Fruit fly (Drosophila melanogaster) whole organism, adult: Measurements from ENCODE around the gene CG14277.

Experiments
- CG11617 ChIP-seq: fragments of 200-800 bp; sonication (Bioruptor generic); optimal IDR thresholded peaks from 2 replicates; lab custom pipeline; 2017; ENCODE audit warnings: mild to moderate bottlenecking, missing biosample characterization, missing genetic modification reagents, missing genetic modification characterization
- CG12768 ChIP-seq: fragments of 200-800 bp; sonication (Bioruptor generic); optimal IDR thresholded peaks from 2 replicates; lab custom pipeline; 2017; ENCODE audit warnings: missing biosample characterization, missing genetic modification characterization, mild to moderate bottlenecking, moderate library complexity, missing genetic modification reagents
- CG14711 ChIP-seq: fragments of 200-800 bp; sonication (Bioruptor generic); optimal IDR thresholded peaks from 2 replicates; lab custom pipeline; 2018; ENCODE audit warnings: missing biosample characterization, mild to moderate bottlenecking, missing genetic modification characterization, moderate library complexity
- CG1620 ChIP-seq: fragments of 200-800 bp; sonication (Bioruptor generic); optimal IDR thresholded peaks from 2 replicates; lab custom pipeline; 2016; ENCODE audit warnings: missing biosample characterization, missing genetic modification characterization
- CG33017 ChIP-seq: fragments of 200-800 bp; sonication (Bioruptor generic); optimal IDR thresholded peaks from 2 replicates; lab custom pipeline; 2018; ENCODE audit warnings: missing biosample characterization, mild to moderate bottlenecking, missing genetic modification characterization, moderate library complexity
- CG5204 ChIP-seq: fragments of 200-800 bp; sonication (Bioruptor generic); optimal IDR thresholded peaks from 2 replicates; lab custom pipeline; 2016; ENCODE audit warnings: missing biosample characterization, missing genetic modification characterization
- CG7045 ChIP-seq: fragments of 200-800 bp; sonication (Bioruptor generic); optimal IDR thresholded peaks from 2 replicates; lab custom pipeline; 2017; ENCODE audit warnings: missing biosample characterization, mild to moderate bottlenecking, missing genetic modification characterization
- CG7101 ChIP-seq: fragments of 200-800 bp; sonication (Bioruptor generic); optimal IDR thresholded peaks from 2 replicates; lab custom pipeline; 2018; ENCODE audit warnings: missing biosample characterization, mild to moderate bottlenecking, missing genetic modification characterization, moderate library complexity
- Clk ChIP-seq: fragments of 200-800 bp; sonication (Bioruptor generic); optimal IDR thresholded peaks from 2 replicates; lab custom pipeline; 2017; ENCODE audit warnings: missing biosample characterization, missing genetic modification characterization
- Crg-1 ChIP-seq: fragments of 200-800 bp; sonication (Bioruptor generic); optimal IDR thresholded peaks from 2 replicates; lab custom pipeline; 2016; ENCODE audit warnings: missing biosample characterization, missing genetic modification characterization
- Hr96 ChIP-seq: fragments of 200-800 bp; sonication (Bioruptor generic); optimal IDR thresholded peaks from 2 replicates; lab custom pipeline; 2016; ENCODE audit warnings: missing biosample characterization, missing genetic modification characterization
- Mnt ChIP-seq: fragments of 200-800 bp; sonication (Bioruptor generic); optimal IDR thresholded peaks from 2 replicates; lab custom pipeline; 2016; ENCODE audit warnings: missing biosample characterization, mild to moderate bottlenecking, missing genetic modification characterization
- bab1 ChIP-seq: fragments of 200-800 bp; sonication (Bioruptor generic); optimal IDR thresholded peaks from 3 replicates; lab custom pipeline; 2019; ENCODE audit warnings: missing biosample characterization, mild to moderate bottlenecking, missing genetic modification characterization, moderate library complexity
- cic ChIP-seq: fragments of 200-800 bp; sonication (Bioruptor generic); optimal IDR thresholded peaks from 2 replicates; lab custom pipeline; 2017; ENCODE audit warnings: missing biosample characterization, mild to moderate bottlenecking, missing genetic modification characterization, moderate library complexity
- cnc ChIP-seq, 2 experiments: fragments of >200 bp; optimal IDR thresholded peaks; 2 replicates each; lab custom pipeline; 2017
- kay ChIP-seq: fragments of 200-800 bp; sonication (Bioruptor generic); peaks from one replicate; lab custom pipeline; 2016; ENCODE audit warnings: missing biosample characterization, missing genetic modification characterization, borderline replicate concordance
- ovo ChIP-seq: fragments of 200-800 bp; sonication (Bioruptor generic); optimal IDR thresholded peaks from 2 replicates; lab custom pipeline; 2016; ENCODE audit warnings: missing biosample characterization, missing genetic modification characterization
- pad ChIP-seq: fragments of 200-800 bp; sonication (Bioruptor generic); optimal IDR thresholded peaks from 3 replicates; lab custom pipeline; 2017; ENCODE audit warnings: missing biosample characterization, missing genetic modification characterization, mild to moderate bottlenecking, moderate library complexity, missing genetic modification reagents
- tj ChIP-seq: fragments of 200-800 bp; sonication (Bioruptor generic); optimal IDR thresholded peaks from 3 replicates; lab custom pipeline; 2017; ENCODE audit warnings: missing biosample characterization, mild to moderate bottlenecking, missing genetic modification characterization, moderate library complexity
- toe ChIP-seq: fragments of 200-800 bp; sonication (Bioruptor generic); optimal IDR thresholded peaks from 2 replicates; lab custom pipeline; 2016; ENCODE audit warnings: missing biosample characterization, missing genetic modification characterization

Gene CG14277

DNA sequence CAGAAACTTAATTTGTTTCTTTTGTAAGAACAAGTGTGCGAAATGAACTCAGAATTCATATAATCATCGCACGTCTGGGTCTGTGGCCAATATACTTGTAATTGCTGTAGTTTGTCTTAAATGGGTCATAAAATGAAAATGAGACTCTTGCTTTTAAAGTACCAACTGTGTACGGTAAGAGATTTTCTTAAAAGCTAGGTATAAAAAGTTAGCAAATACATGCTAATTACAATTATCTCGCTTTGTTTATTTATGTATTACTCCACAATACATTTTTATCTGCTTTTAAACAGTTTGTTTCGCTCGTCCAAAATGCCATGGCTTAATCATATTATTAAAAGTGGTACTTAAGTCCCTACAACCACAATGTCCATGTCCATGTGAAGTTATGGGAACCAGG, 38.5 kb upstream of the CG14277 start:
- TF ChIP-seq CG33017, result peak; percentile 62
- no peak for TF ChIP-seq tj (GFP tag; lab: Kevin White, UChicago)
- TF ChIP-seq CG1620 (GFP tag; lab: Kevin White, UChicago), result no peak
- TF ChIP-seq bab1, result no peak

- TF ChIP-seq bab1, result no peak
- TF ChIP-seq CG12768 (GFP tag; lab: Kevin White, UChicago), result peak; percentile 60
- TF ChIP-seq cnc (optimal IDR thresholded peaks at IDR 0.05; lab: Kevin White, UChicago), result no peak
Measured at dm6 chr2L:8204366-8204765, 37.9 kb upstream of the CG14277 start.

- TF ChIP-seq tj (GFP tag; lab: Kevin White, UChicago), result peak; percentile 75
- peak; percentile 56 for TF ChIP-seq CG1620 (GFP tag; lab: Kevin White, UChicago)
- TF ChIP-seq toe (GFP tag; lab: Kevin White, UChicago), result peak; percentile 96
- TF ChIP-seq pad (GFP tag; lab: Kevin White, UChicago), result peak; percentile 87
- no peak for TF ChIP-seq cnc (optimal IDR thresholded peaks at IDR 0.05; lab: Kevin White, UChicago)
- peak; percentile 58 for TF ChIP-seq kay (GFP tag; lab: Kevin White, UChicago)
- TF ChIP-seq bab1, result peak; percentile 100
- peak; percentile 96 for TF ChIP-seq CG7101 (tag; lab: Kevin White, UChicago)
- peak; percentile 98 for TF ChIP-seq CG33017
- peak; percentile 96 for TF ChIP-seq CG12768 (GFP tag; lab: Kevin White, UChicago)
- peak; percentile 77 for TF ChIP-seq Mnt (GFP tag; lab: Kevin White, UChicago)
- peak; percentile 98 for TF ChIP-seq cic (GFP tag; lab: Kevin White, UChicago)
- TF ChIP-seq CG5204 (GFP tag; lab: Kevin White, UChicago), result peak; percentile 84
- peak; percentile 93 for TF ChIP-seq Clk
- TF ChIP-seq CG7045 (GFP tag; lab: Kevin White, UChicago), result peak; percentile 99
- peak; percentile 96 for TF ChIP-seq CG11617
- TF ChIP-seq Crg-1 (GFP tag; lab: Kevin White, UChicago), result peak; percentile 84
- peak; percentile 92 for TF ChIP-seq CG14711 (tag; lab: Kevin White, UChicago)
- TF ChIP-seq Hr96, result peak; percentile 97
- TF ChIP-seq ovo, result peak; percentile 83
Measured at dm6 chr2L:8204996-8205567, 37.2 kb upstream of the CG14277 start, which contains the start of gene SLC5A11. Gene SLC5A11 (minus strand): TSS chr2L:8205132.

DNA sequence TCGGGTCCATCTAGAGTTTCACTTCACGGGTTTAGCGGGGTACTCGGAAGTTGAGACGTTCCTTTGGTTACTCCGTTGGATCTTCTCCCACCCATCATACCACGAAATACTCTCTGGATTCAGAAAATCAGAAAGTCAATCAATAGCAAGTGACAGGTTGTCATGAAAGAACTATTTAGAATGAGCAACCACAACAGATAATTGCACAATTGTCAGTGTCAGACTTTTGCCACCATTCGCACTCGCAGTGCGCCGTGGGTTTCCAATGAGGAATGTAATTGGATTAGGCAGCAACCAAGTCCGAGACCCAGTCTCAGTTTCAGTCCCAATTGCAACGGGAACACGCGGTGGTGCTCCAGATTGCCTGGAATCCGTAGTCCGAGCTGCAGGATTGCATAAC, 36.4 kb upstream of the CG14277 start, which contains the start of gene CG8419:
Gene CG8419 (plus strand): TSS at position 301 of the 400 bp plus-strand sequence.
- TF ChIP-seq Mnt (GFP tag; lab: Kevin White, UChicago) (no peak), CG7101 (tag; lab: Kevin White, UChicago) (no peak), CG14711 (tag; lab: Kevin White, UChicago) (no peak), CG1620 (GFP tag; lab: Kevin White, UChicago) (no peak), CG12768 (GFP tag; lab: Kevin White, UChicago) (no peak)

DNA sequence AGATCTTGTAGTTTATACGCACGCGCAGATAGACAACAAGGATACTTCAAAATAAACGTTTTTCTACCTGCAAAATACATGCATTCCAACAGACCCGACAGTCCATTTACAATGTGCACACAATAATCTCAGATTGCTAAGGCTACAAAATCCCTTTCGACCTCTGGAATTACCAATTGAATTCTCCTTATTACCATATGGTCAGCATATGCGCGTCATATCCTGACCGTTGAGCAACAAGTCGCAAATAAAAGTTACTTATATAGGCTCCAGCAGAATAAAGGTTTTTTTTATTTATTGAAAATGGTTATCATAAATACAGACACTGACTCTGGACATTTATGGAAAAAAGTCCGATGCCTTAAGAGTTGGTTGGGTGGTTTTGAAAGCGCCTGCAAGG, 32.9 kb upstream of the CG14277 start:
- no peak for TF ChIP-seq ovo
- TF ChIP-seq kay (GFP tag; lab: Kevin White, UChicago), result peak; percentile 88
- no peak for TF ChIP-seq CG1620 (GFP tag; lab: Kevin White, UChicago)

DNA sequence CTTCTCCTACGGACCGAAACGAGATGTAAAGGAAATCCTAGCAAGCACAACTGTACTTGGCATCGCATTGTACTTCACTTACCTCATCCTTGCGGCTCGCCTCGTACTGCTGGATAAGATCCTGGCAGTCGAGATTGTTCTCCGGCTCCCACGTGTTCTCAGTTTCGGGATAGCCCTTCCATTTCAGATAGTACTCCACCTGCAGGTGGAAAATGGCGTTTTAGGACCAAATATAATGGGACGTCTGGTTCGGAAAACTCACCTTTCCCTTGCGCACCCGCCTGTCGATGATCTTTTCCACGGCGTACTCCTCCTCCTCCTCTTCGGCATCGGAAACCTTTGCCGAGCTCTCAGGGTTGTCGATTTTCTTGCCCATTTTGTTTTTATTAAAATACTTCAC, 31.8 kb upstream of the CG14277 start:
- TF ChIP-seq cic (GFP tag; lab: Kevin White, UChicago), result no peak
- TF ChIP-seq Clk, result no peak
- no peak for TF ChIP-seq CG7045 (GFP tag; lab: Kevin White, UChicago)
- TF ChIP-seq ovo, result no peak
- no peak for TF ChIP-seq cnc (optimal IDR thresholded peaks at IDR 0.05; lab: Kevin White, UChicago)
- TF ChIP-seq tj (GFP tag; lab: Kevin White, UChicago), result no peak
- TF ChIP-seq CG33017, result no peak
- TF ChIP-seq pad (GFP tag; lab: Kevin White, UChicago), result no peak
- no peak for TF ChIP-seq Hr96

DNA sequence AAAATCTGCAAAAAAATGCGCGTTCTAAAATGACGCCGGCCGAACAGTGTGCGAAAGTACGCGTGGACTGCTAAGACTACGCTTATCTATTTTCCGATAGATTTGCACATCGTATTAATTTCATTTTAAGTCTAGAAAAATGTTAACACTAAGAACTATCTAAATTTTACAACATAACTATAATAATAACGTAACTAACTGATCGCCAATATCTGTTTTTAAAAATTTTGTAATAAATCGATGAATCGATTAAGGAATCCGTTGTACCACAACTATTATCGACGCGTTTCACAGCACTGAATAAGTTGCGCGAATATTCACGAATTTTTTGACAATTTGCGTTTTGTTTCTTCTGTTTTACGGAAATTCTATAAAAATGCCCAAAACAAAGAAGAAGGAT, 31.2 kb upstream of the CG14277 start, which contains the start of gene Ssb-c31a:
Gene Ssb-c31a (plus strand): TSS at position 278 of the 400 bp plus-strand sequence.
- TF ChIP-seq Crg-1 (GFP tag; lab: Kevin White, UChicago) (peak; percentile 91), tj (GFP tag; lab: Kevin White, UChicago) (peak; percentile 69), cic (GFP tag; lab: Kevin White, UChicago) (peak; percentile 50), toe (GFP tag; lab: Kevin White, UChicago) (peak; percentile 87), kay (GFP tag; lab: Kevin White, UChicago) (peak; percentile 94), cnc (optimal IDR thresholded peaks at IDR 0.05; lab: Kevin White, UChicago) (no peak), Hr96 (peak; percentile 75), CG7101 (tag; lab: Kevin White, UChicago) (peak; percentile 83), CG7045 (GFP tag; lab: Kevin White, UChicago) (peak; percentile 74), bab1 (peak; percentile 71), pad (GFP tag; lab: Kevin White, UChicago) (peak; percentile 69), Clk (peak; percentile 42), Mnt (GFP tag; lab: Kevin White, UChicago) (peak; percentile 76), CG11617 (peak; percentile 74), CG5204 (GFP tag; lab: Kevin White, UChicago) (peak; percentile 87), CG1620 (GFP tag; lab: Kevin White, UChicago) (peak; percentile 88), CG12768 (GFP tag; lab: Kevin White, UChicago) (peak; percentile 81), CG14711 (tag; lab: Kevin White, UChicago) (peak; percentile 61), CG33017 (peak; percentile 72), ovo (peak; percentile 55)
